Fruit fly (Drosophila melanogaster): ENCODE measurements around the gene CG14543.

- TF ChIP-seq Sin3A (optimal IDR thresholded peaks at IDR 0.05) (no peak), CG8388 (GFP tag; optimal IDR thresholded peaks at IDR 0.05) (no peak), YL-1 (GFP tag; optimal IDR thresholded peaks at IDR 0.05) (no peak), CG8281 (tag; optimal IDR thresholded peaks at IDR 0.05) (no peak), CG17829 (tag; optimal IDR thresholded peaks at IDR 0.05) (no peak), luna (GFP tag; optimal IDR thresholded peaks at IDR 0.05) (no peak), CG10267 (tag; optimal IDR thresholded peaks at IDR 0.05) (no peak), aop (GFP tag; IDR thresholded peaks at IDR 0.05) (no peak), Usf (GFP tag; optimal IDR thresholded peaks at IDR 0.05) (no peak), Hmx (GFP tag; optimal IDR thresholded peaks at IDR 0.05) (no peak), lola (GFP tag; optimal IDR thresholded peaks at IDR 0.05) (no peak), CG2712 (tag; optimal IDR thresholded peaks at IDR 0.05) (no peak), CG7357 (GFP tag; IDR thresholded peaks at IDR 0.05) (no peak), tup (GFP tag; optimal IDR thresholded peaks at IDR 0.05) (no peak)
These were observed 39.1 kb downstream of the CG14543 start for dm6 chr3R:26095551-26095950.
